Fruit fly (Drosophila melanogaster) whole organism, prepupa: ENCODE measurements around the gene Wnt4.

Source experiments
- CG3919 ChIP-seq: fragments of 200-800 bp; sonication (Bioruptor generic); optimal IDR thresholded peaks from 3 replicates; lab custom pipeline; 2016; ENCODE audit warnings: missing biosample characterization, missing genetic modification characterization
- Eip75B ChIP-seq: fragments of 200-800 bp; sonication (Bioruptor generic); optimal IDR thresholded peaks from 3 replicates; lab custom pipeline; 2016; ENCODE audit warnings: missing biosample characterization, missing genetic modification characterization
- Gug ChIP-seq: fragments of 200-800 bp; sonication (Bioruptor generic); IDR thresholded peaks from 2 replicates; pipeline ENCODE4 v1.3.6; 2022; ENCODE audit warnings: missing biosample characterization, missing genetic modification characterization
- Hr39 ChIP-seq: fragments of 200-800 bp; sonication (Bioruptor generic); optimal IDR thresholded peaks from 2 replicates; lab custom pipeline; 2016; ENCODE audit warnings: missing biosample characterization, missing genetic modification characterization
- Sox102F ChIP-seq: fragments of 200-800 bp; sonication (Bioruptor generic); optimal IDR thresholded peaks from 2 replicates; lab custom pipeline; 2016; ENCODE audit warnings: missing biosample characterization, mild to moderate bottlenecking, missing genetic modification characterization

DNA sequence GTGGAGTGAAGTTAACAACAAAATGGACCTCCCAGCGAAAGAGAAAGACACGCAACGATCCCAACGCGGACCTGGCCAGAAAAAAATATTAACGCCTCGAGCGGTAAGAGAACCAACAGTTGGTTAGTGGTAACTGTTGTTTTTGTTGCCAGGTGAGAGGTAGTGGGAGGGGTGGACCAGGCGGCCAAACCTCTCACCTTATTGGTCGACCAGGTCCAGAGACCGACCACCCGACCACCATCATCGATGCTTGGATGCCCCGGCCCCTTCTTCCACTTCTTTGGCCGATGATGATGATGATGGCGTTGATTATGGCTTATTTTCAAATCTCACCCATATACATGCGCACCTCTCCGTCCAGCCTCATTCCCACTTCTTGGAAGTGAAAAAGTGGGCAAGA is 26.3 kb upstream of the Wnt4 start:
- TF ChIP-seq Gug (GFP tag; lab: Robert Waterston, UW) (no peak), Sox102F (GFP tag; lab: Kevin White, UChicago) (no peak), CG3919 (no peak), Hr39 (GFP tag; lab: Kevin White, UChicago) (no peak), Eip75B (GFP tag; lab: Kevin White, UChicago) (no peak)
